Fruit fly (Drosophila melanogaster) whole organism, embryonic: ENCODE data around the gene CG33127.

Experiments
- CG3726 ChIP-seq: fragments of 200-800 bp; sonication (Bioruptor generic); IDR thresholded peaks from 3 replicates; pipeline ENCODE4, ENCODE4 v1.3.6; 2022; ENCODE audit warnings: missing biosample characterization, missing genetic modification characterization
- en ChIP-seq: fragments of 200-800 bp; sonication (Bioruptor generic); optimal IDR thresholded peaks from 2 replicates; lab custom pipeline; 2016; ENCODE audit warnings: missing biosample characterization, missing genetic modification characterization
- nom ChIP-seq: fragments of 200-800 bp; sonication (Bioruptor generic); optimal IDR thresholded peaks from 2 replicates; lab custom pipeline; 2017; ENCODE audit warnings: missing biosample characterization, missing genetic modification characterization, mild to moderate bottlenecking, moderate library complexity, missing genetic modification reagents

dm6 chr2L:291657-292056 is 30.2 kb upstream of the CG33127 start, which contains the start of gene CG3625:
- TF ChIP-seq CG3726 (GFP tag; lab: Robert Waterston, UW) (no peak), nom (GFP tag; lab: Kevin White, UChicago) (no peak), en (GFP tag; lab: Kevin White, UChicago) (no peak)
